Worm (Caenorhabditis elegans) whole organism, L4/young adult: ENCODE measurements around the gene far-8.
A peak's percentile ranks its signal among the peaks of the same experiment; 100 is the strongest.

ENCODE experiments used
- W03F9.2 ChIP-seq: fragments of 150-350 bp; optimal IDR thresholded peaks from 2 replicates; lab custom pipeline; 2014; ENCODE audit warnings: missing biosample characterization, missing genetic modification characterization
- dao-5 ChIP-seq: sonication (generic microtip); optimal IDR thresholded peaks from 2 replicates; lab custom pipeline; 2016; ENCODE audit warnings: missing genotype, missing genetic modification characterization, moderate library complexity, missing compliant biosample characterization
- him-1 ChIP-seq: sonication (generic microtip); optimal IDR thresholded peaks from 2 replicates; lab custom pipeline; 2016; ENCODE audit warnings: missing genotype, missing genetic modification reagents, missing genetic modification characterization, missing compliant biosample characterization

The far-8 gene

ce11 chrIII:869869-870268 is 27.1 kb downstream of the far-8 start, which contains the start of gene T24C4.2:
Gene T24C4.2, minus strand, starts transcription at chrIII:869969.
- TF ChIP-seq dao-5 (tag; lab: Kevin White, UChicago) (no peak), him-1 (tag; lab: Kevin White, UChicago) (no peak), W03F9.2 (tag; lab: Kevin White, UChicago) (no peak)

- TF ChIP-seq dao-5 (tag; lab: Kevin White, UChicago) = no peak
- no peak for TF ChIP-seq him-1 (tag; lab: Kevin White, UChicago)
- no peak for TF ChIP-seq W03F9.2 (tag; lab: Kevin White, UChicago)
These were observed 27.8 kb downstream of the far-8 start for ce11 chrIII:870555-870954.

- TF ChIP-seq W03F9.2 (tag; lab: Kevin White, UChicago) (no peak), him-1 (tag; lab: Kevin White, UChicago) (no peak)
These were observed 29.6 kb downstream of the far-8 start, which contains the start of the genes T24C4.3 and clc-20 for ce11 chrIII:872373-872772. Gene T24C4.3, minus strand, starts transcription at chrIII:872473. Gene clc-20, plus strand, starts transcription at chrIII:872583.

ce11 chrIII:873432-873831 is 30.7 kb downstream of the far-8 start, which contains the start of gene clc-19:
Gene clc-19, minus strand, starts transcription at chrIII:873566.
- TF ChIP-seq dao-5 (tag; lab: Kevin White, UChicago) (no peak), him-1 (tag; lab: Kevin White, UChicago) (no peak), W03F9.2 (tag; lab: Kevin White, UChicago) (no peak)

ce11 chrIII:879634-880033 is 36.9 kb downstream of the far-8 start, which contains the start of the genes T24C4.5 and ucr-2.3:
Gene T24C4.5, minus strand, starts transcription at chrIII:879734.
Gene ucr-2.3, plus strand, starts transcription at chrIII:879860.
- TF ChIP-seq dao-5 (tag; lab: Kevin White, UChicago) (no peak), W03F9.2 (tag; lab: Kevin White, UChicago) (no peak), him-1 (tag; lab: Kevin White, UChicago) (no peak)

- TF ChIP-seq him-1 (tag; lab: Kevin White, UChicago) (no peak), dao-5 (tag; lab: Kevin White, UChicago) (no peak), W03F9.2 (tag; lab: Kevin White, UChicago) (no peak)
These were observed 38.1 kb downstream of the far-8 start for ce11 chrIII:880840-881239.

- TF ChIP-seq W03F9.2 (tag; lab: Kevin White, UChicago) = no peak
- TF ChIP-seq him-1 (tag; lab: Kevin White, UChicago) = no peak
- TF ChIP-seq dao-5 (tag; lab: Kevin White, UChicago) = peak; percentile 44
These were observed 38.7 kb downstream of the far-8 start for ce11 chrIII:881460-881859.

- TF ChIP-seq dao-5 (tag; lab: Kevin White, UChicago) (no peak), W03F9.2 (tag; lab: Kevin White, UChicago) (no peak), him-1 (tag; lab: Kevin White, UChicago) (no peak)
These were observed 40.9 kb downstream of the far-8 start for ce11 chrIII:883595-883994.

- no peak for TF ChIP-seq him-1 (tag; lab: Kevin White, UChicago)
These were observed 44.0 kb downstream of the far-8 start, which contains the start of gene zer-1 for ce11 chrIII:886726-887125. Gene zer-1, minus strand, starts transcription at chrIII:886793.

ce11 chrIII:887874-888299 is 45.2 kb downstream of the far-8 start:
- peak; percentile 66 for TF ChIP-seq him-1 (tag; lab: Kevin White, UChicago)
- peak; percentile 14 for TF ChIP-seq W03F9.2 (tag; lab: Kevin White, UChicago)
- TF ChIP-seq dao-5 (tag; lab: Kevin White, UChicago) = no peak

ce11 chrIII:888983-889549 is 46.3 kb downstream of the far-8 start:
- TF ChIP-seq him-1 (tag; lab: Kevin White, UChicago) (no peak), W03F9.2 (tag; lab: Kevin White, UChicago) (no peak), dao-5 (tag; lab: Kevin White, UChicago) (no peak)

ce11 chrIII:891014-891413 is 48.3 kb downstream of the far-8 start, which contains the start of gene T24C4.10:
Gene T24C4.10, minus strand, starts transcription at chrIII:891243.
- TF ChIP-seq him-1 (tag; lab: Kevin White, UChicago) (no peak), W03F9.2 (tag; lab: Kevin White, UChicago) (no peak), dao-5 (tag; lab: Kevin White, UChicago) (no peak)
